Worm (Caenorhabditis elegans): ENCODE data around the gene M163.21.

DNA sequence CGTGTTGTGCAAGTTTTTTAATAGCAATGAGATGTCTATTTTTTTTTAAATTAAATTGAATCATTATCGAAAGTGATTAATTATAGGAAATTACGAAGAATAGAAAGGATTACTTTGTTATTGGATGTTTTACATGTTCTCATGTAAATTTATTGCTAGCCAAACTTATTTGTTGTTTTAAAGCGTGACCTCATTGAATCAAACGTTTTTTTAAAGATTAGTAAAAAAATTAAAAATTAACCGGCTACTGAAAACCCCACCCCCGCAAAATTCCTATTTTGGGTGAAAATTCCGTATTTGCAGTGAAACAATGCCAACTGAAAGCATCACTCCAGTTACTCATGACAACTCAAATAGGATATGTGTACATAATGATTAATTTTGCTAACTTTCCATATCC is 18.2 kb downstream of the M163.21 start, which contains the start of gene M163.8:
- TF ChIP-seq med-1 (GFP tag; optimal IDR thresholded peaks at IDR 0.05; ENCODE audit: insufficient read depth) (no peak), T22C8.4 (GFP tag; IDR thresholded peaks at IDR 0.05) (no peak)
